Fruit fly (Drosophila melanogaster) S2 (cell line): ENCODE results near the gene Uch-L5R.
"Not testable (repeated sequence)": the region's sequence is repeated elsewhere in the genome, so short reads cannot be mapped to it uniquely, and the experiment has no call there.

ENCODE experiments used
- CG8478 ChIP-seq: fragments of >200 bp; optimal IDR thresholded peaks from 2 replicates; lab custom pipeline; 2018
- CTCF ChIP-seq, 2 experiments: fragments of >200 bp; optimal IDR thresholded peaks; 2 replicates each; lab custom pipeline; 2018

Uch-L5R gene

DNA sequence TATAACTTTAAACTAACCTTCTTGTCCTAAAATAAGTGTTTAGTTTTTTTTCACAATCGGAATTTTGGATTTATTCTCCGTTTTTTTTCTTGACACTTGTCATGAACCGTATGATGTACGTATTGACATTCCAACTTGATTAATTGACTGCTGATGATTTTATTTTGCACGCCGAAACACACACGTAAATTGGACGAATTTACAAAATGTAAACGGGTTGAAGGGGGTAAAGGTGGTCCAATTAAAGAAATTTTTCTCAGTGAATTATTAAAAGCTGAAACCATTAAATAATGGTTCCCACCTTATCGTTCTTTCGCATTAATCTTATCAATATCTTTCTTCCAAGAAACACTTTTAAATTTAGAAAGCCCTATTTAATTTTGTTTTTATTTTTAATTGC lies at the start of gene Uch-L5R:
TSS of gene Uch-L5R (minus strand) at position 101 of the 400 bp plus-strand sequence.
- no peak for TF ChIP-seq CTCF (optimal IDR thresholded peaks at IDR 0.05; lab: Kevin White, UChicago)
- no peak for TF ChIP-seq CG8478 (lab: Kevin White, UChicago)

DNA sequence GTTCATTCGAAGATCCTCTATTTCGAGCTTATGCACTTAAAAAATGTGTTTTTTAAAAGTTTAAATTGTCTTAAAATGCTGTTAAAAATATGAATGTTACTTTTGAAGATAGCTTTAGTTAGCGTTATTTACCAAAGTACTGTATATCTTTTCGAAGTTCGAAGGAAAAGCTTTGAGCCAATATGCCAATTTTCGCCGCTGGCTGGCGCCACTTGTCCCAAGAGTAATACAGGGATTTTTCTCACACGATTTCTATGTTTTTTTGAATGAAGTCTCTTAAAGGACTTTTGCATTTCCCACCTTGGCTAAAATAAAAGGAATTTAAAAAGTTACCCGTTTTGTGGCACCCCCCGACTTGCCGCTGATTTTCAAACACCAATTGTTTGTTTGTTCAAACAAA lies 47.8 kb upstream of the Uch-L5R start:
- TF ChIP-seq CG8478 (lab: Kevin White, UChicago) = no peak
- peak in 1 of 2 experiments; percentile 54 for TF ChIP-seq CTCF (optimal IDR thresholded peaks at IDR 0.05; lab: Kevin White, UChicago)

DNA sequence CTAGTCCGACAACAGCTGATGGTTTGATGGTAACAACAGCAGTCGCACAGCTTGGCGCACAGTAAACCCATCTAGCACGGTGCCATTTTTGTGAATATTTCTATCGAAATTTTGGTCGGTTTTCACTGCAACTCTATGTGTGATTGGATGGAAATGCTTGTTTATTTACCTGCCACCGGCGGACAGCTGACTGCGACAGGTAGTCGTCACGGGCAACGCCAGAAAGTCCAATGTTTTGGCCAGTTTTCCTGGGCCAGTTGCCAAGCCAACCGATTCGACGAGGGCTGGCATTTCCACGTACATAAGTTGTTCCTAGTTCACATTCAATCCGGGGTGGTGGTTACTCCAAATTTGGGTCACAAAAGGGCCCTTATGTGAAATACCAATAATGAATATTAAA lies 47.3 kb upstream of the Uch-L5R start, which contains the start of gene CG11356:
TSS of gene CG11356 (minus strand) at position 101 of the 400 bp plus-strand sequence.
- TF ChIP-seq CTCF (optimal IDR thresholded peaks at IDR 0.05; lab: Kevin White, UChicago) (no peak), CG8478 (lab: Kevin White, UChicago) (no peak)

DNA sequence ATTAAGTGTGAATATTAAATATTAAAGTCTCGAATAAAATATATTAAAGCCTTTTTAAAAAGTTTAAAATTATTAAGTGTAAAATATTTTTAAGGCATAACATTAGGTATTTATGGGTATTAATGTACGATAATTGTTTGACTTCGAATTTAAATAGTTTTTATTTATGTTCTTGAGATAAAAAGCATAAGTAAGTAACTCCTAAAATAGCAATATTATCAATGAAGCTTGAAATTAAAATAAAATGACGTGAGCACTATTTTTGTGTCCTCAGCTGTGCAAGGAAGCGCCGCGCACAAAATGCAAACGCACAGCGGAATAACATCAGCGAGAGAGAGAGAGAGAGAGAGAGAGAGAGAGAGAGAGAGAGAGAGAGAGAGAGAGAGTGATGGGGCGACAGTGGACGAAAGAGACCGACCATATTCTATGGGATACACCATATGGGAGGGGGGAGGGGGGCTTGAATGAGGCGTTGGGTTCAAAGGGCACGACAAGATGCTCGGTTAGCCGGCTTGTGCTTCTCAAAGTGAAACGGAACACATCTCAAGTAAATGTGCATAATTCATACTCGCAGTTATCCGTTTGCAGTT lies 33.9 kb upstream of the Uch-L5R start:
- TF ChIP-seq CG8478 (lab: Kevin White, UChicago) (no peak), CTCF (optimal IDR thresholded peaks at IDR 0.05; lab: Kevin White, UChicago) (no peak)

DNA sequence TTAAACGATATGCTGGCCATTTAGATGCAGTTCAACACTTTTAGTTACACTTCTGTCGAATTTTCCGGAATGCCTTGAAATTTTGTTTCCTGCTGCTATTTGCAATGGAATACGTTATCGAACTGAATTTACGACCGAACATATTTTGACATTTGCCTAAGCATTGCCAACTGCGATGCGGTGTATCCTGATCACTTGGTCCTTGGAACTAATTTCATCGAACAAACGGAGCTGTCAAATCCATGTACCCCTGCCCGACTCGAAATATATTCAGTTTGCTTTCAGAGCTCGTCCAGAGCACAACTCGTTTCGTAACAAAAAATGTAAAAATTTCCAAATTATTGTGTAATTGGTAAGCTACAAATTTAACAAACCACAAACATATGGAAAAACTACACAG lies 30.5 kb upstream of the Uch-L5R start, which contains the start of gene CG15734:
TSS of gene CG15734 (minus strand) at position 101 of the 400 bp plus-strand sequence.
- TF ChIP-seq CTCF (optimal IDR thresholded peaks at IDR 0.05; lab: Kevin White, UChicago); CG8478 (lab: Kevin White, UChicago): not testable (repeated sequence)

DNA sequence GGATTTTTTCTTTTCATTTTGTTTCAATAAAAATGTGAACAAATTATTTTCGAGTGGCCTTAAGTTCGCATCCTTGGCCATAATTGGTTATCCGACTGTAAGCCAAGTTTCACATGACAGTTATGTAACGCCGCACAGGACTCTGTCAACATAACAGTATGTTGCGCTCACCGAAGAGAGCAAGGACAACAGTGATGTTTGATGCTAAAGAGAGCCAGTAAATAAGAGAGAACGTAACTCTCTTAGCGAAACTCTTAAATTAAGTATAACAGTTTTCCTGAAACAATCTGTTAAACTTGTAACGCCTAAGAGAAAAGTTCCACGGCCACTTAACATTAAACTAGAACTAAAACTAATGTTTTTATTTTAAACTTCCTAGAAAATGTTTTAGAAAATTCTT lies 29.3 kb upstream of the Uch-L5R start:
- TF ChIP-seq CTCF (optimal IDR thresholded peaks at IDR 0.05; lab: Kevin White, UChicago) (no peak), CG8478 (lab: Kevin White, UChicago) (no peak)

DNA sequence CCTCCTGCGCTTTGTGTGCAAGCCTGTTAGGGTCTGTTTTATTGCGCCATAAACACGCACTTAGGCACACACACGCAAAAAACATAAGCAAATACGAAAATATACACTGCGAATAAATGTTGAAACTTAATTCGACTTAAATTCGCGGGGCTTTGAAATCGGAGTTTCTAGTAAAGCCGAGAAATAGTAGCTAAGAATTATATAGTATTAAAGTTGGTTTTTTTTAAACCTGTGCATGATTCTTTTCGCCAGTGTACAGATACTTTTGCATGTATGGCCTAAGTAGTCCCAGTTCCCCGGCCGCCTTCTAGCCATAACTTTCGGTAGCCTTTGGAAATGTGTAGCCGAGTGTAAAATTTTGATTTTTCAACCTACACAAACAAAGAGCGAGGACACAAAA lies 28.0 kb upstream of the Uch-L5R start:
- TF ChIP-seq CTCF (optimal IDR thresholded peaks at IDR 0.05; lab: Kevin White, UChicago) (no peak), CG8478 (lab: Kevin White, UChicago) (no peak)

DNA sequence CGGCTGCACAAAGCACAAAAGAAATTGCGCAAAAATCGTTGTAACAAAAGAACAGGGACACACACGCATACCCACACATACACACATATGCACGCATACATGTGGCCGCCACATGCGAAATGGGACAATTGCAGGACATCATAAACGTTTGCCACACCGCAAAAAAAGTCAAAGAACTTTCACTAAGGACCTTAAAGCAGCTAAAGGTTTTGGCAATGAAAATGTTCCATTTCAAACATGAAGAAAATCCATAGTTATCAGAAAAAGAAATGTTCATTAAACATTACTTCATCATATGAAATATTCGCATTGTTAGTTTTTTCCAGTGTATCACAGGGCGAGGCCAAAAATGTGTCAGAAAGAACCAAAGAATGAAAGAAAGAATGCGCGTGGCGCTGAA lies 25.8 kb upstream of the Uch-L5R start:
- TF ChIP-seq CTCF (optimal IDR thresholded peaks at IDR 0.05; lab: Kevin White, UChicago) = no peak
- no peak for TF ChIP-seq CG8478 (lab: Kevin White, UChicago)

DNA sequence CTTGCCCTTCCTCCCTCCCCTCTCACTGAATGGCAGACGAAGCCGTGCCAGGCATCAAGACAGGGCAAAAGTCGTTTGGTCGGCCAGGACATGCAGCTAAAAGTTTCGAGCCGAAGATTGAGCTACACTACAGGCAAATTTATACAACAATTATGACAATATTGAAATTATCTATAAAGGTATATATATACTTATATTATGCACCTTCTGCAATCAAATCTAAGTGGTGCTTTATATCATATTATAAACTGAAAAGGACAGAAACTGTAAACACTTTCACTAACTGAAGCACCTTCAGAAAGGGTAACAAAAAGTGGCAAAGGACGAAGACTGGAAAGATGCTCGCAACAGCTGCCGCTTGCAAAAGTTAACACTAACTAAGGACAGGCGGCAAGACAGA lies 19.8 kb upstream of the Uch-L5R start:
- TF ChIP-seq CTCF (optimal IDR thresholded peaks at IDR 0.05; lab: Kevin White, UChicago) (no peak), CG8478 (lab: Kevin White, UChicago) (no peak)

DNA sequence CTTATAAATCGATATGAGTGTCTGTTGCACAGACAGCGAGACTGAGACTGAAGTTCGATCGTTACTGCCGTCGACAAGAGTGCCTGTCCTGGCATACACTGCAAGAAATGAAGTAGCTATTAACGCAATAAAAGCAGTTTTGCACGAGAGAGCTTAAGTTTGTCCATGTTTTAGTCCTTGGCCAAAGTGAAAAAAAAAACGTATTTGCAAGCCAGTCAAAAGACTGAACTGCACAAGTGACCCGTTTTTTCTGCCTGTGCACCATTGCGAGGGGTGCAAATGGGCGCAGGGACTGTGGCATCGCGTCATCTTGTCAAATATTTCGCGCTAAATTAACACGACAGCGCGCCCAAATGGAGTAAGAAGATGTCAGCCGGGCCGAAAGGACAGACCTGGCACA lies 19.1 kb upstream of the Uch-L5R start:
- TF ChIP-seq CTCF (optimal IDR thresholded peaks at IDR 0.05; lab: Kevin White, UChicago) (no peak), CG8478 (lab: Kevin White, UChicago) (no peak)

DNA sequence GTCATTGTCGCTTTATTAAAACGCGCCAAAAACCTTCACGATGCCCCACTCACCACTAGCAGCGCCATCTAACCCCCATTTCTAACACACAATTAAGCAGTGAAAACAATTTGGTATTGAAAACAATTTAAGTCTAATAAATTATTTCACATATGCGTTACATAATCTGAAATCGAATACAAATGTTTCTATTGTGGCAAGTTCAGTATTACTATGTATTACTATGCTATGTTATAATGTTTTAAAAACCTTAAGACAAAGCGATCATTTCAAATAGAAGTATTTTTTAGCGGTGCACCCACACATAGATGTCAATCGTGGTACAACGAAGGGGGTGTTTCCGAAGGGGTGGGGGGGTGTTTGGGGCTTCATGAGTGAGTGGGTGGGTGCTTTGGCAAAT lies 17.2 kb upstream of the Uch-L5R start:
- TF ChIP-seq CG8478 (lab: Kevin White, UChicago) = no peak
- TF ChIP-seq CTCF (optimal IDR thresholded peaks at IDR 0.05; lab: Kevin White, UChicago) = no peak

DNA sequence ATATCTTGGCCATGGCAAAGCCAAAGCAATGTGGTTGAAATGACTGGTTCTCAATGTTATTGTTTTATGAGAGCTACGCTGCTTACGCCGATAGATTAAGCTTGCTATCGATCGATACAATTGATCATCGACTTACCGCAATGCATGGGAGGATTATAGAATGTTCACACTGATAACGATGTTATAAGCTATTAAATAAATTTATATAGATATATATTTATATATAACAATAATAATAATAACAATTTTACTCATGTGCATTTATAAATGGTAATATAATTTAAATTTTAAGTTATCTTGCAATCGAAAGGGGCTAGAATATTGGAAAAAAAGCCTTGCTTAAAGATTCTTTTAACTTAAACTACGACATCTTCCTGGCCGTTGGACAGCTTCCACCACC lies 16.3 kb upstream of the Uch-L5R start, which contains the start of gene moon:
TSS of gene moon (minus strand) at position 101 of the 400 bp plus-strand sequence.
- no peak for TF ChIP-seq CTCF (optimal IDR thresholded peaks at IDR 0.05; lab: Kevin White, UChicago)
- TF ChIP-seq CG8478 (lab: Kevin White, UChicago) = no peak

DNA sequence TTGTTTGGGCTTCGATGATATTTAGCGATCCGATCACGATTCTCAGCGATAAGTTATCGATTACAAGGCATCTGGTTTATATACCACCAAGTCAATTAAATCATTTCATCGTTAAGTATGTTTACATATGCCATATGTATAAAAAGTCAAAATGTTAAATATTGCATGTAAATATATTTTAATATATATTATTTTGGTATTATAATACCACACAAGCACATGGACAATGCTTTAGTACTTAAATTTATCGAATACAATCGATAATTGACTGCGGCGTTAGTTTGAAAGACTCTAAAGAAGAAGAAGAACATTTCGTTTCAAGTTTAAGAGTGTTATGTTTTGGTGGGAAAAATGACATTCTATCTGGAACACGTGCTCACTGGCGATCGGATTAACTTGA lies 13.7 kb upstream of the Uch-L5R start, which contains the start of gene CG34323:
TSS of gene CG34323 (plus strand) at position 301 of the 400 bp plus-strand sequence.
- TF ChIP-seq CTCF (optimal IDR thresholded peaks at IDR 0.05; lab: Kevin White, UChicago) (no peak), CG8478 (lab: Kevin White, UChicago) (no peak)

DNA sequence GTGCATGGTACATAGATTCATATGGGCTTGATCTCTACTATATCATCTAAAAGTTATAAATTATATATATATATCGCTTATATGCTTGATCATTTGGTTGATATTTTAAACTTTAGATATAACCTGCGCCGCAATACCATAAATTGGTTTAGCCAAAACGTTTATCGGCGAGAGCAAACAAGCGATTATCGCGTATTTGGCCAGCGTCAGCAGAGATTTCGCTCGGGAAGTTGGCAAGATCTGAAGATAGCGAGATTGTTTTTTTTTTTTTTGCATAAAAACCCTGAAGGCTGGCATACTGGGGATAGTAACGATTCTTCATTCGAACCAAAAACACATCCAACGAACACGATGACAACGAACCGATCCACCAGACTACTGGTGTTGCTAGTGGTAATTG lies 3.1 kb upstream of the Uch-L5R start, which contains the start of gene Muc11A:
TSS of gene Muc11A (plus strand) at position 301 of the 400 bp plus-strand sequence.
- no peak for TF ChIP-seq CG8478 (lab: Kevin White, UChicago)
- TF ChIP-seq CTCF (optimal IDR thresholded peaks at IDR 0.05; lab: Kevin White, UChicago) = no peak

DNA sequence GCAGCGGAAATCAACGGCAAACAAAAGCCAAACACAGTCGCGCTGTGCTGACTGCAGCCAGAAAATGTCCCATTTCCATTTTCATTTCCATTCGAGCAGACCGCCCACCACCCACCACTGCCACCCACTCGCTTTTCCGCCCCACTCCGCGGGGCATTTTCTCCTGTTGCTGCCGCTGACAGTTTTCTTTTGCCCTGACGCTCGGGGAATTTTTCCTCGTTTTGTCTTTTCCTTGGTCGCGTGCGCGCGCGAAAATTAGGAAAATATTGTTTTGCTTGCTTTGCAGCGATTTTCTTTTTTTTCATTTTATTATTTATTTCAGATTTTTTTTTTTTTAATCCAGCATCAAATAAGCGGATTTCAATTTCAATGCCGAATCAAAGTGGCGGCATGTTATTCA lies 6.1 kb downstream of the Uch-L5R start:
- no peak for TF ChIP-seq CG8478 (lab: Kevin White, UChicago)
- TF ChIP-seq CTCF (optimal IDR thresholded peaks at IDR 0.05; lab: Kevin White, UChicago) = no peak

DNA sequence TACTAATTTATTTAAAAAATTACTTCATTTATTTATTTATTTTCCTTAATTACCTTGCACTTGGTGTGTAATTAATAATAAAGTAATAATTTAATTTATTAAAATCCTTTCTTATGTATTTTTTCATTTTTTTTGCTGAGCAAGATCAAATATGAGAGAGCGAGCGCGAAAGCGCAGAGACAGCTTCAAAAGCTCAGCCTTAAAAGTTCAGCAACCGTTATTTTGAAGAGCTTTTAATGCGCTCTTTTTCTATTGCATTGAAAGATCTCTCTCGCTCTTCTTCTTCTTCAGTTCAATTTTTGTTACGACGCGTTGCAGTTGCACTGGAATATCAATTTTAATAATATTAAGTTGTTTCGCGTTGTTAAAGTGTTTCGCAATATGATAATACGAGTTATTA lies 13.0 kb downstream of the Uch-L5R start, which contains the start of gene Ten-a:
TSS of gene Ten-a (plus strand) at position 301 of the 400 bp plus-strand sequence.
- TF ChIP-seq CG8478 (lab: Kevin White, UChicago) (no peak), CTCF (optimal IDR thresholded peaks at IDR 0.05; lab: Kevin White, UChicago) (no peak)
